Worm (Caenorhabditis elegans) whole organism, young adult: ENCODE results near the gene K02E11.3.

Experiments used
- F39B2.1 ChIP-seq: fragments of 200-800 bp; sonication (Bioruptor generic); IDR thresholded peaks from 2 replicates; pipeline ENCODE4 v1.3.6; 2022; ENCODE audit warnings: missing genetic modification reagents, missing genetic modification characterization, missing compliant biosample characterization
- efl-1 ChIP-seq: fragments of 150-350 bp; optimal IDR thresholded peaks from 2 replicates; lab custom pipeline; 2014; ENCODE audit warnings: missing biosample characterization, missing genetic modification reagents, missing genetic modification characterization

DNA sequence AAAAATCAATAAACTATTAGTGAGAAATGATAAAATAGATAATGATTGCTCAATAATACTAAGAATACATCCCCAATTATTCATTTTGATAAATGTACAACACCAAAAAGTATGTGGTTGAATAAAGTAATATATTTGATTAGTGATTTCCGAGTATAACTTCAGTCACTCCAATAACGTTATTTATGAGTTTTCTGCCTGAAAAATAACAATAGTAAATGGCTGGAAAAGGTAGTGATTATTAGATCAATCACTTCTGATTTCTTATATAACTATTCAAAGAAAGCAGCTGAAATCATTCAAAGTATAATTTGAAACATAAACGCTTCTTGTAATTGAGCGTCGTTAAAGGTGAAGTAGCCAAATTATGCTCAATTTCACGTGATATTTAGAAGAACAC is 35.9 kb downstream of the K02E11.3 start, which contains the start of gene str-230:
- no peak for TF ChIP-seq efl-1 (GFP tag; lab: Kevin White, UChicago)
- no peak for TF ChIP-seq F39B2.1 (GFP tag; lab: Robert Waterston, UW)
